Worm (Caenorhabditis elegans) whole organism, L2 larva: Measurements from ENCODE around the gene pms-2.

Source experiments
- C34F6.9 ChIP-seq: fragments of 150-350 bp; optimal IDR thresholded peaks from 2 replicates; lab custom pipeline; 2014; ENCODE audit warnings: missing biosample characterization, missing genetic modification characterization
- F13H6.1 ChIP-seq: sonication (generic microtip); optimal IDR thresholded peaks from 2 replicates; lab custom pipeline; 2016; ENCODE audit warnings: missing genetic modification characterization, missing compliant biosample characterization
- R02D3.7 ChIP-seq: fragments of 150-350 bp; optimal IDR thresholded peaks from 2 replicates; lab custom pipeline; 2014; ENCODE audit warnings: missing biosample characterization, missing genetic modification characterization
- Y55F3AM.14 ChIP-seq: fragments of 200-800 bp; sonication (Bioruptor generic); optimal IDR thresholded peaks from 2 replicates; lab custom pipeline; 2018; ENCODE audit warnings: mild to moderate bottlenecking, missing genetic modification characterization, missing compliant biosample characterization
- ZK546.5 ChIP-seq: sonication (generic microtip); optimal IDR thresholded peaks from 2 replicates; lab custom pipeline; 2017; ENCODE audit warnings: missing biosample characterization, missing genetic modification characterization
- alr-1 ChIP-seq: fragments of 150-350 bp; optimal IDR thresholded peaks from 2 replicates; lab custom pipeline; 2014; ENCODE audit warnings: missing biosample characterization, missing genetic modification characterization
- aly-2 ChIP-seq: fragments of 150-350 bp; optimal IDR thresholded peaks from 2 replicates; lab custom pipeline; 2014; ENCODE audit warnings: missing biosample characterization, missing genetic modification characterization
- ama-1 ChIP-seq: fragments of 150-350 bp; optimal IDR thresholded peaks from 2 replicates; lab custom pipeline; 2018; ENCODE audit warnings: inconsistent platforms
- blmp-1 ChIP-seq: sonication (generic microtip); optimal IDR thresholded peaks from 2 replicates; lab custom pipeline; 2017; ENCODE audit warnings: missing genetic modification characterization, mild to moderate bottlenecking, missing compliant biosample characterization, antibody characterized with exemption, moderate library complexity; ENCODE audit not compliant: insufficient read depth
- ceh-16 ChIP-seq: fragments of 150-350 bp; optimal IDR thresholded peaks from 2 replicates; lab custom pipeline; 2014; ENCODE audit warnings: missing biosample characterization, missing genetic modification characterization
- ceh-82 ChIP-seq: fragments of 150-350 bp; optimal IDR thresholded peaks from 2 replicates; lab custom pipeline; 2014; ENCODE audit warnings: missing biosample characterization, missing genetic modification characterization
- crh-2 ChIP-seq: sonication (generic microtip); optimal IDR thresholded peaks from 2 replicates; lab custom pipeline; 2017; ENCODE audit warnings: missing biosample characterization, missing genetic modification characterization
- dmd-4 ChIP-seq: sonication (generic microtip); optimal IDR thresholded peaks from 2 replicates; lab custom pipeline; 2017; ENCODE audit warnings: missing biosample characterization, missing genetic modification characterization
- egl-27 ChIP-seq: sonication (generic microtip); optimal IDR thresholded peaks from 3 replicates; lab custom pipeline; 2017; ENCODE audit warnings: missing biosample characterization, missing genetic modification reagents, missing genetic modification characterization
- elt-1 ChIP-seq: fragments of 150-350 bp; optimal IDR thresholded peaks from 2 replicates; lab custom pipeline; 2014; ENCODE audit warnings: missing biosample characterization, missing genetic modification characterization
- elt-3 ChIP-seq: sonication (generic microtip); optimal IDR thresholded peaks from 2 replicates; lab custom pipeline; 2017; ENCODE audit warnings: missing biosample characterization, missing genetic modification characterization
- fos-1 ChIP-seq: fragments of 150-350 bp; optimal IDR thresholded peaks from 2 replicates; lab custom pipeline; 2014; ENCODE audit warnings: missing biosample characterization, missing genetic modification characterization
- gmeb-1 ChIP-seq: fragments of 150-350 bp; optimal IDR thresholded peaks from 2 replicates; lab custom pipeline; 2014; ENCODE audit warnings: missing biosample characterization, missing genetic modification characterization
- lin-11 ChIP-seq: fragments of 150-350 bp; sonication (generic microtip); optimal IDR thresholded peaks from 2 replicates; lab custom pipeline; 2014; ENCODE audit warnings: missing biosample characterization, missing genetic modification characterization, inconsistent platforms, mixed read lengths
- lin-13 ChIP-seq: fragments of 150-350 bp; optimal IDR thresholded peaks from 2 replicates; lab custom pipeline; 2014; ENCODE audit warnings: missing biosample characterization, missing genetic modification reagents, missing genetic modification characterization
- lin-39 ChIP-seq: fragments of 150-350 bp; optimal IDR thresholded peaks from 2 replicates; lab custom pipeline; 2014; ENCODE audit warnings: missing biosample characterization, missing genetic modification reagents, missing genetic modification characterization
- lsy-2 ChIP-seq, 2 experiments: fragments of 150-350 bp in 1 of 2; sonication (generic microtip) in 1 of 2; optimal IDR thresholded peaks; 2 replicates each; lab custom pipeline; 2014 to 2017; ENCODE audit warnings: missing biosample characterization in 2 of 2, missing genetic modification characterization in 2 of 2
- mab-5 ChIP-seq: fragments of 150-350 bp; optimal IDR thresholded peaks from 2 replicates; lab custom pipeline; 2014; ENCODE audit warnings: missing biosample characterization, missing genetic modification characterization
- mbf-1 ChIP-seq: sonication (generic microtip); optimal IDR thresholded peaks from 2 replicates; lab custom pipeline; 2017; ENCODE audit warnings: missing biosample characterization, missing genetic modification characterization
- mdl-1 ChIP-seq, 2 experiments: fragments of 150-350 bp in 1 of 2; sonication (generic microtip) in 1 of 2; optimal IDR thresholded peaks; 2 replicates each; lab custom pipeline; 2017; ENCODE audit warnings: missing biosample characterization in 2 of 2, missing genetic modification characterization in 2 of 2
- nhr-10 ChIP-seq: sonication (generic microtip); optimal IDR thresholded peaks from 2 replicates; lab custom pipeline; 2017; ENCODE audit warnings: missing biosample characterization, missing genetic modification characterization
- nhr-11 ChIP-seq: fragments of 150-350 bp; optimal IDR thresholded peaks from 2 replicates; lab custom pipeline; 2014; ENCODE audit warnings: missing biosample characterization, missing genetic modification characterization
- nhr-12 ChIP-seq: fragments of 150-350 bp; optimal IDR thresholded peaks from 2 replicates; lab custom pipeline; 2014; ENCODE audit warnings: missing biosample characterization, missing genetic modification characterization
- nhr-129 ChIP-seq: fragments of 150-350 bp; optimal IDR thresholded peaks from 2 replicates; lab custom pipeline; 2014; ENCODE audit warnings: missing biosample characterization, missing genetic modification characterization
- nhr-21 ChIP-seq: fragments of 150-350 bp; optimal IDR thresholded peaks from 2 replicates; lab custom pipeline; 2014; ENCODE audit warnings: missing biosample characterization, missing genetic modification characterization
- nhr-23 ChIP-seq: fragments of 150-350 bp; optimal IDR thresholded peaks from 2 replicates; lab custom pipeline; 2014; ENCODE audit warnings: missing biosample characterization, missing genetic modification reagents, missing genetic modification characterization
- nhr-237 ChIP-seq: fragments of 150-350 bp; optimal IDR thresholded peaks from 2 replicates; lab custom pipeline; 2014; ENCODE audit warnings: missing biosample characterization, missing genetic modification characterization
- nhr-25 ChIP-seq: fragments of 150-350 bp; sonication (generic microtip); optimal IDR thresholded peaks from 3 replicates; lab custom pipeline; 2014; ENCODE audit warnings: missing biosample characterization, missing genetic modification characterization
- nhr-6 ChIP-seq: fragments of 150-350 bp; optimal IDR thresholded peaks from 2 replicates; lab custom pipeline; 2014; ENCODE audit warnings: missing biosample characterization, missing genetic modification characterization
- nhr-77 ChIP-seq: fragments of 150-350 bp; optimal IDR thresholded peaks from 2 replicates; lab custom pipeline; 2014; ENCODE audit warnings: missing biosample characterization, missing genetic modification characterization
- peb-1 ChIP-seq: fragments of 150-350 bp; optimal IDR thresholded peaks from 2 replicates; lab custom pipeline; 2014; ENCODE audit warnings: missing biosample characterization, missing genetic modification characterization
- sem-4 ChIP-seq: fragments of 150-350 bp; optimal IDR thresholded peaks from 2 replicates; lab custom pipeline; 2014; ENCODE audit warnings: missing biosample characterization, missing genetic modification reagents, missing genetic modification characterization
- skn-1 ChIP-seq: sonication (generic microtip); optimal IDR thresholded peaks from 2 replicates; lab custom pipeline; 2017; ENCODE audit warnings: missing biosample characterization, missing genetic modification characterization
- sma-3 ChIP-seq: sonication (generic microtip); optimal IDR thresholded peaks from 2 replicates; lab custom pipeline; 2016; ENCODE audit warnings: missing genetic modification reagents, missing genetic modification characterization, missing compliant biosample characterization
- sma-9 ChIP-seq, 2 experiments: fragments of 150-350 bp in 1 of 2; sonication (generic microtip) in 1 of 2; optimal IDR thresholded peaks; 2 replicates each; lab custom pipeline; 2014 to 2016; ENCODE audit warnings: missing genetic modification characterization in 2 of 2, mild to moderate bottlenecking in 1 of 2, missing biosample characterization in 1 of 2, missing compliant biosample characterization in 1 of 2, missing genetic modification reagents in 1 of 2, moderate library complexity in 1 of 2
- snpc-4 ChIP-seq: fragments of 150-350 bp; optimal IDR thresholded peaks from 2 replicates; lab custom pipeline; 2014; ENCODE audit warnings: missing biosample characterization, missing genetic modification characterization
- unc-39 ChIP-seq: fragments of 150-350 bp; optimal IDR thresholded peaks from 2 replicates; lab custom pipeline; 2014; ENCODE audit warnings: missing biosample characterization, missing genetic modification characterization
- unc-55 ChIP-seq: fragments of 150-350 bp; sonication (generic microtip); optimal IDR thresholded peaks from 3 replicates; lab custom pipeline; 2014; ENCODE audit warnings: missing biosample characterization, missing genetic modification reagents, missing genetic modification characterization
- unc-62 ChIP-seq: fragments of 150-350 bp; optimal IDR thresholded peaks from 2 replicates; lab custom pipeline; 2014; ENCODE audit warnings: missing biosample characterization, missing genetic modification reagents, missing genetic modification characterization
- zag-1 ChIP-seq: fragments of 150-350 bp; optimal IDR thresholded peaks from 2 replicates; lab custom pipeline; 2014; ENCODE audit warnings: missing biosample characterization, missing genetic modification characterization
- ztf-1 ChIP-seq: fragments of 200-800 bp; sonication (Bioruptor generic); conservative IDR thresholded peaks from 2 replicates; pipeline ENCODE4 v1.3.6; 2022; ENCODE audit warnings: missing genetic modification characterization, missing compliant biosample characterization
- ztf-11 ChIP-seq: sonication (generic microtip); optimal IDR thresholded peaks from 2 replicates; lab custom pipeline; 2017; ENCODE audit warnings: missing biosample characterization, missing genetic modification characterization
- ztf-4 ChIP-seq: fragments of 150-350 bp; optimal IDR thresholded peaks from 2 replicates; lab custom pipeline; 2014; ENCODE audit warnings: missing biosample characterization, missing genetic modification characterization

pms-2 gene

ce11 chrV:11614805-11615497, 44.5 kb upstream of the pms-2 start:
- TF ChIP-seq nhr-23 (tag; lab: Kevin White, UChicago) (peak; percentile 14), nhr-21 (tag; lab: Kevin White, UChicago) (peak; percentile 77), sma-3 (GFP tag; lab: Kevin White, UChicago) (peak; percentile 80), R02D3.7 (tag; lab: Kevin White, UChicago) (no peak), nhr-129 (peak; percentile 60), ZK546.5 (tag; lab: Kevin White, UChicago) (no peak), nhr-12 (tag; lab: Kevin White, UChicago) (no peak), snpc-4 (tag; lab: Kevin White, UChicago) (no peak), ztf-1 (GFP tag; lab: Robert Waterston, UW) (no peak), nhr-10 (tag; lab: Kevin White, UChicago) (no peak), F13H6.1 (tag; lab: Kevin White, UChicago) (no peak), fos-1 (tag; lab: Kevin White, UChicago) (peak; percentile 52), nhr-237 (tag; lab: Kevin White, UChicago) (no peak), crh-2 (tag; lab: Kevin White, UChicago) (peak; percentile 51), ama-1 (no peak), elt-3 (tag; lab: Kevin White, UChicago) (no peak), dmd-4 (tag; lab: Kevin White, UChicago) (no peak), unc-62 (GFP tag; lab: Kevin White, UChicago) (no peak), mbf-1 (tag; lab: Kevin White, UChicago) (no peak), unc-39 (tag; lab: Kevin White, UChicago) (no peak), zag-1 (tag; lab: Kevin White, UChicago) (no peak), sma-9 (GFP tag; optimal IDR thresholded peaks at IDR 0.05; lab: Kevin White, UChicago) (peak; percentile 88), sma-9 (tag; optimal IDR thresholded peaks at IDR 0.05; lab: Kevin White, UChicago) (no peak), nhr-77 (tag; lab: Kevin White, UChicago) (no peak), lin-11 (tag; lab: Kevin White, UChicago) (no peak), aly-2 (tag; lab: Kevin White, UChicago) (no peak), skn-1 (tag; lab: Kevin White, UChicago) (peak; percentile 2), nhr-6 (tag; lab: Kevin White, UChicago) (no peak), lsy-2 (tag; optimal IDR thresholded peaks at IDR 0.05; lab: Kevin White, UChicago) (peak in 1 of 2 experiments; percentile 28), sem-4 (no peak), lin-39 (tag; lab: Kevin White, UChicago) (no peak), egl-27 (tag; lab: Kevin White, UChicago) (no peak), mab-5 (tag; lab: Kevin White, UChicago) (no peak), ceh-82 (tag; lab: Kevin White, UChicago) (no peak), alr-1 (no peak), lin-13 (GFP tag; lab: Kevin White, UChicago) (peak; percentile 42), mdl-1 (tag; optimal IDR thresholded peaks at IDR 0.05; lab: Kevin White, UChicago) (no peak), peb-1 (tag; lab: Kevin White, UChicago) (no peak), unc-55 (GFP tag; lab: Kevin White, UChicago) (no peak), blmp-1 (tag; lab: Kevin White, UChicago) (peak; percentile 59), C34F6.9 (no peak), ceh-16 (no peak), ztf-4 (tag; lab: Kevin White, UChicago) (no peak), nhr-11 (no peak), nhr-25 (tag; lab: Kevin White, UChicago) (peak; percentile 82), Y55F3AM.14 (no peak), ztf-11 (tag; lab: Kevin White, UChicago) (no peak), elt-1 (tag; lab: Kevin White, UChicago) (peak; percentile 59), gmeb-1 (tag; lab: Kevin White, UChicago) (peak; percentile 21)
